Worm (Caenorhabditis elegans) whole organism, early embryonic: ENCODE results near the gene sahd-1.

Experiments used
- aly-1 ChIP-seq: sonication (generic microtip); optimal IDR thresholded peaks from 2 replicates; lab custom pipeline; 2016; ENCODE audit warnings: missing genetic modification characterization, missing compliant biosample characterization
- ets-7 ChIP-seq: sonication (generic microtip); optimal IDR thresholded peaks from 2 replicates; lab custom pipeline; 2016; ENCODE audit warnings: missing genotype, missing genetic modification characterization, missing compliant biosample characterization
- flt-1 ChIP-seq: fragments of 200-800 bp; sonication (Bioruptor generic); IDR thresholded peaks from 2 replicates; pipeline ENCODE4 v1.3.6; 2022; ENCODE audit warnings: missing genetic modification characterization, missing compliant biosample characterization
- hmbx-1 ChIP-seq: sonication (generic microtip); optimal IDR thresholded peaks from 2 replicates; lab custom pipeline; 2016; ENCODE audit warnings: mild to moderate bottlenecking, missing genetic modification characterization, missing compliant biosample characterization
- hmg-4 ChIP-seq: fragments of 200-800 bp; sonication (Bioruptor generic); optimal IDR thresholded peaks from 2 replicates; lab custom pipeline; 2018; ENCODE audit warnings: mild to moderate bottlenecking, missing genetic modification characterization, missing compliant biosample characterization

DNA sequence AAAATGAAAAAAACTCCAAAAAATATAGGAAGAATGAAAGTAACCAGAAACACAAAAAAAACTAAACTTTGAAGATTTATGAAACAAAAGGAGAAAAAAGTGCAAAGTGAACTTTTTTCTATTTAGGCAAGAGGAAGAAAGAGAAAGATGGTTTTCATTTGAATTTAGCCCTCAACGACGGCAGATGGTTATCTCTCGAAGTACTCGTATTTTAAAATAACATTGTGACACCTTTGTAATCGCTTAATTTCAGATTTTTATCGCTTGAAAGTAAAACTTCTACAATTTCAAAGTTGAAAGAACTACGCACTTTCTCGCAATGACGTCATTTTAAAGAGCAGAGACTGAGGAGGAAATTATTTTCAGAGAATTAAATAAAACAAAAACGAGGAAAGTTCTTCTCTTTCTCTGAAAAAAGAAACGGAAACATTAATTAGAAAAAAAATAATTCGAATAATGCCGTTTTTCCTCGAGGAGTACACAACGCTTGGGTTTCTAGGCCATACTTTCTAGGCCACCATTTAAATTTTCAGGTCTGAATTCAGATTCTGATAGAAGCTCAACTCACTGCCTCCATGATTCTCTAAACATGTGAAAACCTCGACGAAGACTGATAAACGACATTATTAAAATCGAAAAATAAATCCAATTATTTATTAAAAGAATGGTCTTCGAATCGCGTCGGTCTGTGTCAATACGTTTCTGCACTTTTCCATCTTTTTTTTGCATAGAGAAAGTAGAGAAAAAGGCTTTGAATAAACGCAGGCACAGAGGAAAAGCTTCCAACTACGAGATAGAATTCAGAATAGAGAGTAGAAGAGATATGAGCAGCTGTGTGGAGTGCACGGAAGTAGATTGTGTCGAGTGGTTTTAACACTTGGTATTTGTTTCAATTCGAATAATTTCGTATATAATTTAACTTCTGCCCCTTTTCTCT, 3.1 kb downstream of the sahd-1 start:
- no peak for TF ChIP-seq ets-7
- TF ChIP-seq aly-1 = no peak
- no peak for TF ChIP-seq hmg-4
- TF ChIP-seq flt-1 (GFP tag; lab: Robert Waterston, UW) = no peak
- no peak for TF ChIP-seq hmbx-1 (tag; lab: Kevin White, UChicago)
